Worm (Caenorhabditis elegans): Measurements from ENCODE around the gene Y64H9A.2.

The Y64H9A.2 gene

DNA sequence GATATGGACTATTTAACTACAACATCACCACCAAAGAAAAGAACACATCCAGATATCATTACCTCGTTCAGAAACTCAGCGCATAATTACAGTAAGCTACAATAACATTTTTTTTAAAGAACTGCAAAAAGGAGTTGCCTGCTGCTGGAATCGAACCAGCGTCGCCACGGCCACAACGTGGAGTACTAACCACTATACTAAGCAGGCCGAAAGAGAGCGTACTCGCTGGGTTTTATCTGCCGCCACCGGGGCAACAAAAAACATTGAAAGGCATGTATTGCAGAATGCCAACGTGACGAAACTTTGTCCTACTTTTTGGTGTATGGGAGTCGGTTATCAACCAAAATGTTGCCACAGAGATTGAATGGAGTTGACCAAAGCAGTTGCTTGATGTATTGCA is 21.1 kb upstream of the Y64H9A.2 start (continued):
- TF ChIP-seq unc-39 (tag; optimal IDR thresholded peaks at IDR 0.05) (no peak), F37D6.2 (tag; optimal IDR thresholded peaks at IDR 0.05) (peak; percentile 35), nhr-28 (tag; optimal IDR thresholded peaks at IDR 0.05) (no peak), zip-2 (tag; optimal IDR thresholded peaks at IDR 0.05) (peak; percentile 67), hif-1 (tag; optimal IDR thresholded peaks at IDR 0.05) (peak in 1 of 2 experiments; percentile 36), R02D3.7 (tag; optimal IDR thresholded peaks at IDR 0.05) (no peak), attf-4 (tag; optimal IDR thresholded peaks at IDR 0.05) (no peak), F26F4.8 (GFP tag; conservative IDR thresholded peaks at IDR 0.05) (peak; percentile 58; the same call in 1 of the 2 replicates), lin-39 (tag; optimal IDR thresholded peaks at IDR 0.05) (no peak), daf-19 (GFP tag; conservative IDR thresholded peaks at IDR 0.05) (peak; percentile 88), zip-11 (GFP tag; IDR thresholded peaks at IDR 0.05) (no peak), daf-16 (GFP tag; optimal IDR thresholded peaks at IDR 0.05) (peak in 1 of 2 experiments; percentile 46), daf-16 (tag; optimal IDR thresholded peaks at IDR 0.05) (no peak), hlh-11 (tag; optimal IDR thresholded peaks at IDR 0.05) (peak; percentile 55), lin-1 (GFP tag; IDR thresholded peaks at IDR 0.05) (peak; percentile 70), set-16 (GFP tag; IDR thresholded peaks at IDR 0.05) (no peak), nhr-77 (tag; optimal IDR thresholded peaks at IDR 0.05) (peak; percentile 33), aha-1 (tag) (no peak), lin-13 (GFP tag; optimal IDR thresholded peaks at IDR 0.05) (peak; percentile 19), zag-1 (tag; optimal IDR thresholded peaks at IDR 0.05) (no peak), cey-2 (tag; optimal IDR thresholded peaks at IDR 0.05; ENCODE audit: borderline replicate concordance, insufficient read depth) (no peak), mdl-1 (tag; optimal IDR thresholded peaks at IDR 0.05) (peak in 1 of 2 experiments; percentile 46), sdz-12 (GFP tag; optimal IDR thresholded peaks at IDR 0.05) (peak; percentile 55), nhr-42 (GFP tag; IDR thresholded peaks at IDR 0.05) (peak; percentile 65; the same call in 1 of the 2 replicates), nhr-48 (tag; optimal IDR thresholded peaks at IDR 0.05) (peak; percentile 24), mdt-29 (GFP tag; IDR thresholded peaks at IDR 0.05) (no peak), nhr-10 (tag; optimal IDR thresholded peaks at IDR 0.05) (no peak), dve-1 (tag; optimal IDR thresholded peaks at IDR 0.05; ENCODE audit: insufficient read depth) (peak; percentile 79), Y105C5A.15 (GFP tag; IDR thresholded peaks at IDR 0.05) (0 out of 2 replicates have a peak, but pooled peaks have one; percentile 49), saeg-2 (GFP tag; IDR thresholded peaks at IDR 0.05) (peak; percentile 68; the same call in 1 of the 2 replicates), daf-12 (tag; optimal IDR thresholded peaks at IDR 0.05) (no peak), F10B5.3 (tag; optimal IDR thresholded peaks at IDR 0.05) (peak; percentile 19), nhr-102 (tag; optimal IDR thresholded peaks at IDR 0.05) (peak; percentile 24), lim-7 (GFP tag; IDR thresholded peaks at IDR 0.05) (peak; percentile 87), pqm-1 (tag; optimal IDR thresholded peaks at IDR 0.05) (no peak), nhr-237 (tag; optimal IDR thresholded peaks at IDR 0.05) (no peak), nhr-41 (GFP tag; IDR thresholded peaks at IDR 0.05) (0 out of 2 replicates have a peak, but pooled peaks have one; percentile 51), arid-1 (GFP tag; conservative IDR thresholded peaks at IDR 0.05) (peak; percentile 89), lin-38 (GFP tag; IDR thresholded peaks at IDR 0.05) (no peak), nhr-76 (tag; optimal IDR thresholded peaks at IDR 0.05) (no peak), snpc-4 (tag; optimal IDR thresholded peaks at IDR 0.05) (no peak), ceh-44 (GFP tag; IDR thresholded peaks at IDR 0.05) (0 out of 2 replicates have a peak, but pooled peaks have one; percentile 21), F49E8.2 (tag; optimal IDR thresholded peaks at IDR 0.05; ENCODE audit: borderline replicate concordance) (no peak), php-3 (GFP tag; IDR thresholded peaks at IDR 0.05) (peak; percentile 73; the same call in 1 of the 2 replicates), fkh-10 (GFP tag; optimal IDR thresholded peaks at IDR 0.05) (no peak), duxl-1 (tag; optimal IDR thresholded peaks at IDR 0.05; ENCODE audit: poor library complexity) (peak; percentile 82), lir-3 (tag; optimal IDR thresholded peaks at IDR 0.05) (no peak), Y48G9A.11 (GFP tag; IDR thresholded peaks at IDR 0.05) (no peak; the same call in 1 of the 2 replicates), D1046.2 (GFP tag; IDR thresholded peaks at IDR 0.05) (no peak), dmd-6 (GFP tag; IDR thresholded peaks at IDR 0.05) (peak; percentile 65), ceh-28 (tag; optimal IDR thresholded peaks at IDR 0.05) (no peak), ZK337.2 (GFP tag; IDR thresholded peaks at IDR 0.05) (peak; percentile 61)
